Fruit fly (Drosophila melanogaster) whole organism, embryonic: ENCODE results near the gene kek6.

Experiments
- Bdp1 ChIP-seq: fragments of 200-800 bp; sonication (Bioruptor generic); optimal IDR thresholded peaks from 3 replicates; lab custom pipeline; 2016; ENCODE audit warnings: missing biosample characterization, missing genetic modification characterization
- CG11398 ChIP-seq: fragments of 200-800 bp; sonication (Bioruptor generic); optimal IDR thresholded peaks from 2 replicates; lab custom pipeline; 2016; ENCODE audit warnings: missing biosample characterization, missing genetic modification characterization
- CG1233 ChIP-seq: fragments of 200-800 bp; sonication (Bioruptor generic); optimal IDR thresholded peaks from 4 replicates; lab custom pipeline; 2018; ENCODE audit warnings: missing biosample characterization, mild to moderate bottlenecking, missing genetic modification characterization
- CG15011 ChIP-seq: fragments of 200-800 bp; sonication (Bioruptor generic); optimal IDR thresholded peaks from 3 replicates; lab custom pipeline; 2018; ENCODE audit warnings: missing biosample characterization, mild to moderate bottlenecking, missing genetic modification characterization
- CG15479 ChIP-seq: fragments of 200-800 bp; sonication (Bioruptor generic); optimal IDR thresholded peaks from 3 replicates; lab custom pipeline; 2019; ENCODE audit warnings: missing biosample characterization, mild to moderate bottlenecking, missing genetic modification characterization, moderate library complexity
- CG17328 ChIP-seq: fragments of 200-800 bp; sonication (Bioruptor generic); IDR thresholded peaks from 2 replicates; pipeline ENCODE4 v1.3.6; 2022; ENCODE audit warnings: missing biosample characterization, missing genetic modification characterization
- CG2199 ChIP-seq: fragments of 200-800 bp; sonication (Bioruptor generic); IDR thresholded peaks from 3 replicates; pipeline ENCODE4 v1.3.6; 2022; ENCODE audit warnings: missing biosample characterization, missing genetic modification characterization
- CG3065 ChIP-seq: fragments of 200-800 bp; sonication (Bioruptor generic); optimal IDR thresholded peaks from 2 replicates; lab custom pipeline; 2016; ENCODE audit warnings: missing biosample characterization, missing genetic modification characterization
- CG3407 ChIP-seq: fragments of 200-800 bp; sonication (Bioruptor generic); optimal IDR thresholded peaks from 2 replicates; lab custom pipeline; 2018; ENCODE audit warnings: missing biosample characterization, mild to moderate bottlenecking, missing genetic modification characterization
- CG34422 ChIP-seq: fragments of 200-800 bp; sonication (Bioruptor generic); IDR thresholded peaks from 3 replicates; pipeline ENCODE4 v1.3.6; 2022; ENCODE audit warnings: missing biosample characterization, missing genetic modification characterization
- CG43689 ChIP-seq: fragments of 200-800 bp; sonication (Bioruptor generic); IDR thresholded peaks from 2 replicates; pipeline ENCODE4 v1.3.6; 2022; ENCODE audit warnings: missing biosample characterization, missing genetic modification characterization
- CG7372 ChIP-seq: fragments of 200-800 bp; sonication (Bioruptor generic); IDR thresholded peaks from 2 replicates; pipeline ENCODE4 v1.3.6; 2022; ENCODE audit warnings: missing biosample characterization, missing genetic modification characterization
- CG7786 ChIP-seq: fragments of 200-800 bp; sonication (Bioruptor generic); optimal IDR thresholded peaks from 2 replicates; lab custom pipeline; 2016; ENCODE audit warnings: missing biosample characterization, missing genetic modification characterization
- CG9609 ChIP-seq: fragments of 200-800 bp; sonication (Bioruptor generic); optimal IDR thresholded peaks from 3 replicates; lab custom pipeline; 2016; ENCODE audit warnings: missing biosample characterization, missing genetic modification characterization
- CG9876 ChIP-seq: fragments of 200-800 bp; sonication (Bioruptor generic); optimal IDR thresholded peaks from 2 replicates; lab custom pipeline; 2016; ENCODE audit warnings: missing biosample characterization, missing genetic modification characterization
- CTCF ChIP-seq: fragments of 200-800 bp; sonication (Bioruptor generic); optimal IDR thresholded peaks from 2 replicates; lab custom pipeline; 2017; ENCODE audit warnings: missing biosample characterization, mild to moderate bottlenecking, missing genetic modification characterization, moderate library complexity
- Chrac-16 ChIP-seq: fragments of 200-800 bp; sonication (Bioruptor generic); optimal IDR thresholded peaks from 3 replicates; lab custom pipeline; 2016; ENCODE audit warnings: missing biosample characterization, missing genetic modification characterization
- CoRest ChIP-seq: fragments of 200-800 bp; sonication (Bioruptor generic); optimal IDR thresholded peaks from 3 replicates; lab custom pipeline; 2018; ENCODE audit warnings: missing biosample characterization, mild to moderate bottlenecking, missing genetic modification characterization, moderate library complexity
- CrebB ChIP-seq: fragments of 200-800 bp; sonication (Bioruptor generic); optimal IDR thresholded peaks from 3 replicates; lab custom pipeline; 2018; ENCODE audit warnings: missing biosample characterization, mild to moderate bottlenecking, missing genetic modification characterization
- D ChIP-seq, 2 experiments: fragments of 200-800 bp in 1 of 2; fragments of >200 bp in 1 of 2; sonication (Bioruptor generic) in 1 of 2; optimal IDR thresholded peaks; 2 replicates in 1 of 2; 3 replicates in 1 of 2; lab custom pipeline; 2017; ENCODE audit warnings: mild to moderate bottlenecking in 1 of 2, missing biosample characterization in 1 of 2, missing genetic modification characterization in 1 of 2, missing genetic modification reagents in 1 of 2
- GATAe ChIP-seq: fragments of 200-800 bp; sonication (Bioruptor generic); conservative IDR thresholded peaks from 2 replicates; pipeline ENCODE4 v1.3.6; 2022; ENCODE audit warnings: missing biosample characterization, missing genetic modification characterization
- HLH3B ChIP-seq: fragments of 200-800 bp; sonication (Bioruptor generic); IDR thresholded peaks from 2 replicates; pipeline ENCODE4 v1.3.6; 2022; ENCODE audit warnings: missing biosample characterization, missing genetic modification characterization
- Hr3 ChIP-seq: fragments of 200-800 bp; sonication (Bioruptor generic); optimal IDR thresholded peaks from 3 replicates; lab custom pipeline; 2016; ENCODE audit warnings: missing biosample characterization, missing genetic modification characterization
- MBD-R2 ChIP-seq: fragments of 200-800 bp; sonication (Bioruptor generic); IDR thresholded peaks from 2 replicates; pipeline ENCODE4 v1.3.6; 2022; ENCODE audit warnings: missing biosample characterization, missing genetic modification characterization
- NK7.1 ChIP-seq: fragments of 200-800 bp; sonication (Bioruptor generic); optimal IDR thresholded peaks from 3 replicates; lab custom pipeline; 2016; ENCODE audit warnings: missing biosample characterization, missing genetic modification characterization
- ac ChIP-seq: fragments of 200-800 bp; sonication (Bioruptor generic); optimal IDR thresholded peaks from 3 replicates; lab custom pipeline; 2017; ENCODE audit warnings: missing biosample characterization, mild to moderate bottlenecking, missing genetic modification characterization
- al ChIP-seq: fragments of 200-800 bp; sonication (Bioruptor generic); IDR thresholded peaks from 2 replicates; pipeline ENCODE4 v1.3.6; 2022; ENCODE audit warnings: missing biosample characterization, missing genetic modification characterization
- amos ChIP-seq: fragments of 200-800 bp; sonication (Bioruptor generic); IDR thresholded peaks from 2 replicates; pipeline ENCODE4 v1.3.6; 2022; ENCODE audit warnings: missing biosample characterization, missing genetic modification characterization; ENCODE audit not compliant: partially characterized antibody
- aop ChIP-seq: fragments of 200-800 bp; sonication (Bioruptor generic); IDR thresholded peaks from 2 replicates; pipeline ENCODE4 v1.3.6; 2022; ENCODE audit warnings: missing biosample characterization, missing genetic modification characterization
- bbx ChIP-seq: fragments of 200-800 bp; sonication (Bioruptor generic); IDR thresholded peaks from 2 replicates; pipeline ENCODE4 v1.3.6; 2022; ENCODE audit warnings: missing biosample characterization, missing genetic modification characterization; ENCODE audit not compliant: partially characterized antibody
- caup ChIP-seq: fragments of 200-800 bp; sonication (Bioruptor generic); optimal IDR thresholded peaks from 3 replicates; lab custom pipeline; 2017; ENCODE audit warnings: missing biosample characterization, mild to moderate bottlenecking, missing genetic modification characterization, moderate library complexity; ENCODE audit not compliant: severe bottlenecking
- cwo ChIP-seq: fragments of 200-800 bp; sonication (Bioruptor generic); optimal IDR thresholded peaks from 3 replicates; lab custom pipeline; 2017; ENCODE audit warnings: missing biosample characterization, missing genetic modification characterization, mild to moderate bottlenecking, moderate library complexity, missing genetic modification reagents
- dm ChIP-seq: fragments of 200-800 bp; sonication (Bioruptor generic); optimal IDR thresholded peaks from 3 replicates; lab custom pipeline; 2016; ENCODE audit warnings: missing biosample characterization, missing genetic modification characterization
- dmrt11E ChIP-seq: fragments of 200-800 bp; sonication (Bioruptor generic); optimal IDR thresholded peaks from 3 replicates; lab custom pipeline; 2018; ENCODE audit warnings: missing biosample characterization, mild to moderate bottlenecking, missing genetic modification characterization, moderate library complexity
- ewg ChIP-seq: fragments of 200-800 bp; sonication (Bioruptor generic); optimal IDR thresholded peaks from 3 replicates; lab custom pipeline; 2017; ENCODE audit warnings: mild to moderate bottlenecking, missing biosample characterization, missing genetic modification reagents, missing genetic modification characterization
- eyg ChIP-seq: fragments of 200-800 bp; sonication (Bioruptor generic); optimal IDR thresholded peaks from 3 replicates; lab custom pipeline; 2016; ENCODE audit warnings: missing biosample characterization, missing genetic modification characterization
- grau ChIP-seq: fragments of 200-800 bp; optimal IDR thresholded peaks from 3 replicates; lab custom pipeline; 2019; ENCODE audit warnings: missing biosample characterization, mild to moderate bottlenecking, missing genetic modification characterization, moderate library complexity
- gsb ChIP-seq: fragments of 200-800 bp; sonication (Bioruptor generic); IDR thresholded peaks from 2 replicates; pipeline ENCODE4 v1.3.6; 2022; ENCODE audit warnings: missing biosample characterization, missing genetic modification characterization
- hbn ChIP-seq: fragments of 200-800 bp; sonication (Bioruptor generic); IDR thresholded peaks from 2 replicates; pipeline ENCODE4 v1.3.6; 2022; ENCODE audit warnings: missing biosample characterization, missing genetic modification characterization; ENCODE audit not compliant: partially characterized antibody
- kni ChIP-seq: fragments of 200-800 bp; sonication (Bioruptor generic); optimal IDR thresholded peaks from 3 replicates; lab custom pipeline; 2017; ENCODE audit warnings: mild to moderate bottlenecking, missing biosample characterization, missing genetic modification reagents, missing genetic modification characterization
- lov ChIP-seq, 2 experiments: fragments of 200-800 bp in 1 of 2; fragments of >200 bp in 1 of 2; sonication (Bioruptor generic) in 1 of 2; IDR thresholded peaks in 1 of 2; optimal IDR thresholded peaks in 1 of 2; 2 replicates in 1 of 2; 3 replicates in 1 of 2; pipeline versions ENCODE4 v1.3.6 to Lab custom; 2017 to 2022; ENCODE audit warnings: missing biosample characterization in 1 of 2, missing genetic modification characterization in 1 of 2
- mirr ChIP-seq: fragments of 200-800 bp; sonication (Bioruptor generic); optimal IDR thresholded peaks from 3 replicates; lab custom pipeline; 2018; ENCODE audit warnings: missing biosample characterization, mild to moderate bottlenecking, missing genetic modification characterization
- nerfin-2 ChIP-seq: fragments of 200-800 bp; sonication (Bioruptor generic); IDR thresholded peaks from 2 replicates; pipeline ENCODE4 v1.3.6; 2022; ENCODE audit warnings: missing biosample characterization, missing genetic modification characterization; ENCODE audit not compliant: partially characterized antibody
- nom ChIP-seq: fragments of 200-800 bp; sonication (Bioruptor generic); optimal IDR thresholded peaks from 2 replicates; lab custom pipeline; 2017; ENCODE audit warnings: missing biosample characterization, missing genetic modification characterization, mild to moderate bottlenecking, moderate library complexity, missing genetic modification reagents
- pan ChIP-seq, 4 experiments: fragments of >200 bp in 3 of 4; fragments of 200-800 bp in 1 of 4; sonication (Bioruptor generic) in 1 of 4; optimal IDR thresholded peaks in 3 of 4; IDR thresholded peaks in 1 of 4; 2 replicates each; pipeline versions ENCODE4 v1.3.6 to Lab custom; 2017 to 2022; ENCODE audit warnings: missing biosample characterization in 2 of 4, missing genetic modification characterization in 2 of 4, mixed read lengths in 1 of 4
- pros ChIP-seq: fragments of 200-800 bp; sonication (Bioruptor generic); optimal IDR thresholded peaks from 3 replicates; lab custom pipeline; 2019; ENCODE audit warnings: missing biosample characterization, mild to moderate bottlenecking, missing genetic modification characterization, moderate library complexity
- sens ChIP-seq: fragments of 200-800 bp; sonication (Bioruptor generic); peaks from one replicate; lab custom pipeline; 2016; ENCODE audit warnings: missing biosample characterization, missing genetic modification characterization
- tap ChIP-seq: fragments of 200-800 bp; optimal IDR thresholded peaks from 3 replicates; lab custom pipeline; 2019; ENCODE audit warnings: missing biosample characterization, mild to moderate bottlenecking, missing genetic modification characterization, moderate library complexity
- twi ChIP-seq: fragments of 200-800 bp; optimal IDR thresholded peaks from 2 replicates; lab custom pipeline; 2019; ENCODE audit warnings: missing biosample characterization, mild to moderate bottlenecking, missing genetic modification characterization, moderate library complexity
- zfh1 ChIP-seq: fragments of 200-800 bp; sonication (Bioruptor generic); IDR thresholded peaks from 3 replicates; pipeline ENCODE4 v1.3.6; 2022; ENCODE audit warnings: missing biosample characterization, missing genetic modification characterization

Gene kek6

dm6 chr3R:31690439-31690838 lies 68.5 kb downstream of the kek6 start:
- TF ChIP-seq ewg (GFP tag; lab: Kevin White, UChicago), result no peak
- no peak for TF ChIP-seq CG7786 (GFP tag; lab: Kevin White, UChicago)
- TF ChIP-seq hbn (GFP tag; lab: Robert Waterston, UW), result no peak
- peak; percentile 53 for TF ChIP-seq sens
- TF ChIP-seq lov (optimal IDR thresholded peaks at IDR 0.05; lab: Kevin White, UChicago), result no peak
- no peak for TF ChIP-seq lov (GFP tag; IDR thresholded peaks at IDR 0.05; lab: Robert Waterston, UW)
- no peak for TF ChIP-seq Bdp1 (GFP tag; lab: Kevin White, UChicago)
- no peak for TF ChIP-seq amos (GFP tag; lab: Robert Waterston, UW)
- TF ChIP-seq dm (GFP tag; lab: Kevin White, UChicago), result peak; percentile 1
- TF ChIP-seq ac (GFP tag; lab: Kevin White, UChicago), result peak; percentile 21
- no peak for TF ChIP-seq grau (tag; lab: Kevin White, UChicago)
- TF ChIP-seq gsb (GFP tag; lab: Robert Waterston, UW), result no peak
- no peak for TF ChIP-seq Hr3
- no peak for TF ChIP-seq MBD-R2 (GFP tag; lab: Robert Waterston, UW)
- TF ChIP-seq caup (GFP tag; lab: Kevin White, UChicago), result no peak
- no peak for TF ChIP-seq NK7.1 (GFP tag; lab: Kevin White, UChicago)
- no peak for TF ChIP-seq Chrac-16 (GFP tag; lab: Kevin White, UChicago)
- TF ChIP-seq tap (tag; lab: Kevin White, UChicago), result no peak
- TF ChIP-seq CG3065 (GFP tag; lab: Kevin White, UChicago), result no peak
- no peak for TF ChIP-seq HLH3B (GFP tag; lab: Robert Waterston, UW)
- no peak for TF ChIP-seq al
- TF ChIP-seq dmrt11E, result peak; percentile 11
- TF ChIP-seq zfh1, result 0 out of 3 replicates have a peak, but pooled peaks have one; percentile 11
- no peak for TF ChIP-seq bbx (GFP tag; lab: Robert Waterston, UW)
- TF ChIP-seq CG2199 (GFP tag; lab: Robert Waterston, UW), result no peak
- no peak for TF ChIP-seq pan (optimal IDR thresholded peaks at IDR 0.05; lab: Kevin White, UChicago)
- no peak for TF ChIP-seq pan (GFP tag; optimal IDR thresholded peaks at IDR 0.05 in 1 of 2, IDR thresholded peaks at IDR 0.05 in 1 of 2)
- no peak for TF ChIP-seq CrebB
- TF ChIP-seq pros, result peak; percentile 95
- no peak for TF ChIP-seq CG17328 (GFP tag; lab: Robert Waterston, UW)
- TF ChIP-seq CoRest (tag; lab: Kevin White, UChicago), result no peak
- TF ChIP-seq CTCF (GFP tag; lab: Kevin White, UChicago), result no peak
- no peak for TF ChIP-seq GATAe (GFP tag; lab: Robert Waterston, UW)
- no peak for TF ChIP-seq nerfin-2 (GFP tag; lab: Robert Waterston, UW)
- no peak for TF ChIP-seq nom (GFP tag; lab: Kevin White, UChicago)
- no peak for TF ChIP-seq aop
- TF ChIP-seq mirr (GFP tag; lab: Kevin White, UChicago), result no peak
- no peak for TF ChIP-seq CG9876 (GFP tag; lab: Kevin White, UChicago)
- TF ChIP-seq CG34422, result no peak
- no peak for TF ChIP-seq CG1233 (GFP tag; lab: Kevin White, UChicago)
- TF ChIP-seq cwo (GFP tag; lab: Kevin White, UChicago), result no peak
- no peak for TF ChIP-seq CG43689 (GFP tag; lab: Robert Waterston, UW)
- no peak for TF ChIP-seq CG7372 (GFP tag; lab: Robert Waterston, UW)
- no peak for TF ChIP-seq CG11398 (GFP tag; lab: Kevin White, UChicago)
- TF ChIP-seq kni (GFP tag; lab: Kevin White, UChicago), result peak; percentile 95
- no peak for TF ChIP-seq eyg (GFP tag; lab: Kevin White, UChicago)
- TF ChIP-seq D (optimal IDR thresholded peaks at IDR 0.05; lab: Kevin White, UChicago), result peak; percentile 24
- no peak for TF ChIP-seq D (GFP tag; optimal IDR thresholded peaks at IDR 0.05; lab: Kevin White, UChicago)
- TF ChIP-seq CG15479, result peak; percentile 61
- no peak for TF ChIP-seq CG9609 (GFP tag; lab: Kevin White, UChicago)
- peak; percentile 85 for TF ChIP-seq twi
- no peak for TF ChIP-seq CG15011 (GFP tag; lab: Kevin White, UChicago)
- TF ChIP-seq CG3407 (GFP tag; lab: Kevin White, UChicago), result no peak
